Fruit fly (Drosophila melanogaster) whole organism, embryonic: ENCODE data around the gene pan.

Experiments used
- Ada2b ChIP-seq: fragments of 200-800 bp; sonication (Bioruptor generic); IDR thresholded peaks from 2 replicates; pipeline ENCODE4 v1.3.6; 2022; ENCODE audit warnings: missing biosample characterization, missing genetic modification characterization
- Bgb ChIP-seq: fragments of 200-800 bp; sonication (Bioruptor generic); IDR thresholded peaks from 2 replicates; pipeline ENCODE4 v1.3.6; 2022; ENCODE audit warnings: missing biosample characterization, missing genetic modification characterization; ENCODE audit not compliant: partially characterized antibody
- CG10209 ChIP-seq: fragments of 200-800 bp; sonication (Bioruptor generic); optimal IDR thresholded peaks from 3 replicates; lab custom pipeline; 2017; ENCODE audit warnings: missing biosample characterization, mild to moderate bottlenecking, missing genetic modification characterization, missing genetic modification reagents
- CG10274 ChIP-seq: fragments of 200-800 bp; sonication (Bioruptor generic); optimal IDR thresholded peaks from 3 replicates; lab custom pipeline; 2017; ENCODE audit warnings: missing biosample characterization, mild to moderate bottlenecking, missing genetic modification characterization
- CG10543 ChIP-seq: fragments of 200-800 bp; sonication (Bioruptor generic); optimal IDR thresholded peaks from 3 replicates; lab custom pipeline; 2017; ENCODE audit warnings: missing biosample characterization, mild to moderate bottlenecking, missing genetic modification characterization, moderate library complexity
- CG11723 ChIP-seq: fragments of 200-800 bp; sonication (Bioruptor generic); optimal IDR thresholded peaks from 2 replicates; lab custom pipeline; 2017; ENCODE audit warnings: missing biosample characterization, mild to moderate bottlenecking, missing genetic modification characterization
- CG1233 ChIP-seq: fragments of 200-800 bp; sonication (Bioruptor generic); optimal IDR thresholded peaks from 4 replicates; lab custom pipeline; 2018; ENCODE audit warnings: missing biosample characterization, mild to moderate bottlenecking, missing genetic modification characterization
- CG13123 ChIP-seq: fragments of 200-800 bp; sonication (Bioruptor generic); optimal IDR thresholded peaks from 2 replicates; lab custom pipeline; 2016; ENCODE audit warnings: missing biosample characterization, missing genetic modification characterization
- CG16813 ChIP-seq: fragments of 200-800 bp; sonication (Bioruptor generic); IDR thresholded peaks from 3 replicates; pipeline ENCODE4 v1.3.6; 2022; ENCODE audit warnings: missing biosample characterization, missing genetic modification characterization; ENCODE audit not compliant: partially characterized antibody
- CG17385 ChIP-seq: fragments of 200-800 bp; sonication (Bioruptor generic); optimal IDR thresholded peaks from 3 replicates; lab custom pipeline; 2018; ENCODE audit warnings: missing biosample characterization, mild to moderate bottlenecking, missing genetic modification characterization
- CG18764 ChIP-seq: fragments of 200-800 bp; sonication (Bioruptor generic); optimal IDR thresholded peaks from 3 replicates; lab custom pipeline; 2016; ENCODE audit warnings: missing biosample characterization, missing genetic modification characterization
- CG2712 ChIP-seq: fragments of 200-800 bp; optimal IDR thresholded peaks from 3 replicates; lab custom pipeline; 2019; ENCODE audit warnings: missing biosample characterization, mild to moderate bottlenecking, missing genetic modification characterization, moderate library complexity
- CG31365 ChIP-seq: fragments of 200-800 bp; sonication (Bioruptor generic); optimal IDR thresholded peaks from 2 replicates; lab custom pipeline; 2018; ENCODE audit warnings: missing biosample characterization, mild to moderate bottlenecking, missing genetic modification characterization
- CG32532 ChIP-seq: fragments of 200-800 bp; sonication (Bioruptor generic); IDR thresholded peaks from 2 replicates; pipeline ENCODE4 v1.3.6; 2022; ENCODE audit warnings: missing biosample characterization, missing genetic modification characterization
- CG32772 ChIP-seq: fragments of 200-800 bp; sonication (Bioruptor generic); IDR thresholded peaks from 2 replicates; pipeline ENCODE4 v1.3.6; 2022; ENCODE audit warnings: missing biosample characterization, missing genetic modification characterization
- CG34376 ChIP-seq: fragments of 200-800 bp; sonication (Bioruptor generic); optimal IDR thresholded peaks from 2 replicates; lab custom pipeline; 2018; ENCODE audit warnings: missing biosample characterization, mild to moderate bottlenecking, missing genetic modification characterization
- CG34422 ChIP-seq: fragments of 200-800 bp; sonication (Bioruptor generic); IDR thresholded peaks from 3 replicates; pipeline ENCODE4 v1.3.6; 2022; ENCODE audit warnings: missing biosample characterization, missing genetic modification characterization
- CG5953 ChIP-seq: fragments of 200-800 bp; sonication (Bioruptor generic); IDR thresholded peaks from 2 replicates; pipeline ENCODE4 v1.3.6; 2022; ENCODE audit warnings: missing biosample characterization, missing genetic modification characterization
- CG6791 ChIP-seq: fragments of 200-800 bp; sonication (Bioruptor generic); IDR thresholded peaks from 3 replicates; pipeline ENCODE4 v1.3.6; 2022; ENCODE audit warnings: missing biosample characterization, missing genetic modification characterization; ENCODE audit not compliant: partially characterized antibody
- CG7928 ChIP-seq: fragments of 200-800 bp; sonication (Bioruptor generic); optimal IDR thresholded peaks from 2 replicates; lab custom pipeline; 2017; ENCODE audit warnings: missing biosample characterization, mild to moderate bottlenecking, missing genetic modification characterization
- CG8924 ChIP-seq: fragments of 200-800 bp; optimal IDR thresholded peaks from 3 replicates; lab custom pipeline; 2019; ENCODE audit warnings: missing biosample characterization, mild to moderate bottlenecking, missing genetic modification characterization, moderate library complexity
- CG9215 ChIP-seq: fragments of 200-800 bp; sonication (Bioruptor generic); IDR thresholded peaks from 2 replicates; pipeline ENCODE4 v1.3.6; 2022; ENCODE audit warnings: missing biosample characterization, missing genetic modification characterization
- CkIIα-i1 ChIP-seq: fragments of 200-800 bp; sonication (Bioruptor generic); IDR thresholded peaks from 2 replicates; pipeline ENCODE4 v1.3.6; 2022; ENCODE audit warnings: missing biosample characterization, missing genetic modification characterization
- Dfd ChIP-seq, 2 experiments: fragments of >200 bp; optimal IDR thresholded peaks; 2 replicates each; lab custom pipeline; 2017; ENCODE audit warnings: missing biosample characterization in 2 of 2, missing genetic modification characterization in 2 of 2
- Fer1 ChIP-seq: fragments of 200-800 bp; sonication (Bioruptor generic); optimal IDR thresholded peaks from 2 replicates; lab custom pipeline; 2017; ENCODE audit warnings: missing biosample characterization, mild to moderate bottlenecking, missing genetic modification characterization
- HLH3B ChIP-seq: fragments of 200-800 bp; sonication (Bioruptor generic); IDR thresholded peaks from 2 replicates; pipeline ENCODE4 v1.3.6; 2022; ENCODE audit warnings: missing biosample characterization, missing genetic modification characterization
- HmgD ChIP-seq: fragments of 200-800 bp; sonication (Bioruptor generic); optimal IDR thresholded peaks from 3 replicates; lab custom pipeline; 2016; ENCODE audit warnings: missing biosample characterization, missing genetic modification characterization
- NC2β ChIP-seq: fragments of 200-800 bp; sonication (Bioruptor generic); optimal IDR thresholded peaks from 2 replicates; lab custom pipeline; 2016; ENCODE audit warnings: missing biosample characterization, missing genetic modification characterization
- Nf-YA ChIP-seq: fragments of 200-800 bp; sonication (Bioruptor generic); IDR thresholded peaks from 2 replicates; pipeline ENCODE4 v1.3.6; 2022; ENCODE audit warnings: missing biosample characterization, missing genetic modification characterization
- Ssrp ChIP-seq: fragments of 200-800 bp; sonication (Bioruptor generic); optimal IDR thresholded peaks from 2 replicates; lab custom pipeline; 2018; ENCODE audit warnings: missing biosample characterization, mild to moderate bottlenecking, missing genetic modification characterization, moderate library complexity
- abd-A ChIP-seq: fragments of 200-800 bp; sonication (Bioruptor generic); optimal IDR thresholded peaks from 3 replicates; lab custom pipeline; 2019; ENCODE audit warnings: missing biosample characterization, mild to moderate bottlenecking, missing genetic modification characterization, moderate library complexity
- ac ChIP-seq: fragments of 200-800 bp; sonication (Bioruptor generic); optimal IDR thresholded peaks from 3 replicates; lab custom pipeline; 2017; ENCODE audit warnings: missing biosample characterization, mild to moderate bottlenecking, missing genetic modification characterization
- bbx ChIP-seq: fragments of 200-800 bp; sonication (Bioruptor generic); IDR thresholded peaks from 2 replicates; pipeline ENCODE4 v1.3.6; 2022; ENCODE audit warnings: missing biosample characterization, missing genetic modification characterization; ENCODE audit not compliant: partially characterized antibody
- caup ChIP-seq: fragments of 200-800 bp; sonication (Bioruptor generic); optimal IDR thresholded peaks from 3 replicates; lab custom pipeline; 2017; ENCODE audit warnings: missing biosample characterization, mild to moderate bottlenecking, missing genetic modification characterization, moderate library complexity; ENCODE audit not compliant: severe bottlenecking
- dysf ChIP-seq: fragments of 200-800 bp; sonication (Bioruptor generic); IDR thresholded peaks from 3 replicates; pipeline ENCODE4 v1.3.6; 2022; ENCODE audit warnings: missing biosample characterization, missing genetic modification characterization
- fd102C ChIP-seq: fragments of 200-800 bp; sonication (Bioruptor generic); optimal IDR thresholded peaks from 2 replicates; lab custom pipeline; 2018; ENCODE audit warnings: missing biosample characterization, mild to moderate bottlenecking, missing genetic modification characterization, moderate library complexity
- fd64A ChIP-seq: fragments of 200-800 bp; sonication (Bioruptor generic); optimal IDR thresholded peaks from 3 replicates; lab custom pipeline; 2018; ENCODE audit warnings: missing biosample characterization, mild to moderate bottlenecking, missing genetic modification characterization
- inv ChIP-seq: fragments of 200-800 bp; sonication (Bioruptor generic); IDR thresholded peaks from 2 replicates; pipeline ENCODE4 v1.3.6; 2022; ENCODE audit warnings: missing biosample characterization, missing genetic modification characterization; ENCODE audit not compliant: partially characterized antibody
- lbe ChIP-seq: fragments of 200-800 bp; sonication (Bioruptor generic); optimal IDR thresholded peaks from 2 replicates; lab custom pipeline; 2016; ENCODE audit warnings: missing biosample characterization, mild to moderate bottlenecking, missing genetic modification characterization
- rib ChIP-seq: fragments of 200-800 bp; sonication (Bioruptor generic); IDR thresholded peaks from 2 replicates; pipeline ENCODE4 v1.3.6; 2022; ENCODE audit warnings: missing biosample characterization, missing genetic modification characterization
- sens ChIP-seq: fragments of 200-800 bp; sonication (Bioruptor generic); peaks from one replicate; lab custom pipeline; 2016; ENCODE audit warnings: missing biosample characterization, missing genetic modification characterization
- slou ChIP-seq: fragments of 200-800 bp; sonication (Bioruptor generic); optimal IDR thresholded peaks from 3 replicates; lab custom pipeline; 2016; ENCODE audit warnings: missing biosample characterization, missing genetic modification characterization
- sna ChIP-seq: fragments of 200-800 bp; sonication (Bioruptor generic); IDR thresholded peaks from 2 replicates; pipeline ENCODE4 v1.3.6; 2022; ENCODE audit warnings: missing biosample characterization, missing genetic modification characterization; ENCODE audit not compliant: partially characterized antibody
- sr ChIP-seq: fragments of 200-800 bp; sonication (Bioruptor generic); IDR thresholded peaks from 3 replicates; pipeline ENCODE4 v1.3.6; 2022; ENCODE audit warnings: missing biosample characterization, missing genetic modification characterization
- ssp ChIP-seq: fragments of 200-800 bp; sonication (Bioruptor generic); IDR thresholded peaks from 2 replicates; pipeline ENCODE4 v1.3.6; 2022; ENCODE audit warnings: missing biosample characterization, missing genetic modification characterization
- tll ChIP-seq, 2 experiments: fragments of 200-800 bp in 1 of 2; fragments of >200 bp in 1 of 2; sonication (Bioruptor generic) in 1 of 2; optimal IDR thresholded peaks; 2 replicates each; lab custom pipeline; 2017 to 2019; ENCODE audit warnings: missing biosample characterization in 2 of 2, missing genetic modification characterization in 2 of 2, mild to moderate bottlenecking in 1 of 2, moderate library complexity in 1 of 2
- tx ChIP-seq: fragments of 200-800 bp; sonication (Bioruptor generic); optimal IDR thresholded peaks from 2 replicates; lab custom pipeline; 2016; ENCODE audit warnings: missing biosample characterization, missing genetic modification characterization

The pan gene

dm6 chr4:46484-46883 lies 22.6 kb upstream of the pan start (continued):
- TF ChIP-seq CG6791 (GFP tag; lab: Robert Waterston, UW) (peak; percentile 56; the same call in 1 of the 3 replicates), Ada2b (GFP tag; lab: Robert Waterston, UW) (no peak), ssp (GFP tag; lab: Robert Waterston, UW) (no peak), CG2712 (tag; lab: Kevin White, UChicago) (no peak), dysf (GFP tag; lab: Robert Waterston, UW) (no peak), HLH3B (GFP tag; lab: Robert Waterston, UW) (no peak), CG32532 (GFP tag; lab: Robert Waterston, UW) (no peak), sr (GFP tag; lab: Robert Waterston, UW) (no peak), NC2β (GFP tag; lab: Kevin White, UChicago) (no peak), CG17385 (no peak), CkIIα-i1 (GFP tag; lab: Robert Waterston, UW) (no peak), CG32772 (GFP tag; lab: Robert Waterston, UW) (no peak), CG13123 (no peak), abd-A (tag; lab: Kevin White, UChicago) (no peak), tll (GFP tag; optimal IDR thresholded peaks at IDR 0.05; lab: Kevin White, UChicago) (no peak), CG10274 (GFP tag; lab: Kevin White, UChicago) (no peak), CG11723 (GFP tag; lab: Kevin White, UChicago) (peak; percentile 58), CG9215 (no peak), Bgb (GFP tag; lab: Robert Waterston, UW) (0 out of 2 replicates have a peak, but pooled peaks have one; percentile 17), inv (0 out of 2 replicates have a peak, but pooled peaks have one; percentile 14), CG8924 (tag; lab: Kevin White, UChicago) (no peak), CG16813 (GFP tag; lab: Robert Waterston, UW) (peak; percentile 34; the same call in 1 of the 3 replicates), Dfd (GFP tag; optimal IDR thresholded peaks at IDR 0.05; lab: Kevin White, UChicago) (no peak), sna (no peak), fd64A (GFP tag; lab: Kevin White, UChicago) (no peak), Nf-YA (no peak), CG10543 (GFP tag; lab: Kevin White, UChicago) (no peak), CG10209 (no peak), Ssrp (tag; lab: Kevin White, UChicago) (no peak), sens (GFP tag; lab: Kevin White, UChicago) (peak; percentile 47), rib (GFP tag; lab: Robert Waterston, UW) (no peak), CG31365 (no peak), CG34422 (GFP tag; lab: Robert Waterston, UW) (no peak), bbx (GFP tag; lab: Robert Waterston, UW) (no peak), slou (no peak), CG7928 (GFP tag; lab: Kevin White, UChicago) (no peak), Fer1 (no peak), CG5953 (no peak), HmgD (GFP tag; lab: Kevin White, UChicago) (no peak), ac (GFP tag; lab: Kevin White, UChicago) (no peak), caup (GFP tag; lab: Kevin White, UChicago) (no peak), fd102C (no peak), CG1233 (GFP tag; lab: Kevin White, UChicago) (no peak), CG34376 (GFP tag; lab: Kevin White, UChicago) (no peak), tx (GFP tag; lab: Kevin White, UChicago) (no peak), lbe (GFP tag; lab: Kevin White, UChicago) (no peak), CG18764 (GFP tag; lab: Kevin White, UChicago) (no peak)
